Fruit fly (Drosophila melanogaster): ENCODE data around the gene CG32277.

DNA sequence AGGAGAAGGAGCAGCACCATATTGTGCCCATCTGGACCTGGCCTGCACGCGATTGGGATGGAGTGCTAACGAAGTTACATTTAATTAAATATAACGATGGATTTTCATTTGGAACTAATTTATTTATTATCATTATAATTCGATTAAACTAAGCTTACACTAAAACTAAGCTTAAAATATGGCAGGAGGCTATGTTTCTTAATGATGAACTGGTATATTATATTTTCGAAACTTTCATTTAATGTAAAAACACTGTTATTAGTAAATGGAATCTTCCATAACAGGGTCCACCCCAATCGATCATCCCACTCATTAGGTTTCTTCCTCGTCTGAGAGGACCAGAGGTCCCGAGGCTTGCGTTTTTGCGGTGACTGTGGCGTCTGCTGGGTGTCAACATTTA is 39.9 kb upstream of the CG32277 start:
- TF ChIP-seq CG6163 (GFP tag; IDR thresholded peaks at IDR 0.05) (peak; percentile 89), CG16779 (tag; optimal IDR thresholded peaks at IDR 0.05) (peak; percentile 86), pdm3 (GFP tag; optimal IDR thresholded peaks at IDR 0.05) (peak; percentile 86), topi (GFP tag; optimal IDR thresholded peaks at IDR 0.05) (peak; percentile 83), achi (GFP tag; optimal IDR thresholded peaks at IDR 0.05) (peak; percentile 87), Eip78C (GFP tag) (peak; percentile 96), Eip75B (GFP tag; optimal IDR thresholded peaks at IDR 0.05) (peak; percentile 91), acj6 (GFP tag; optimal IDR thresholded peaks at IDR 0.05) (peak; percentile 88), ss (GFP tag; optimal IDR thresholded peaks at IDR 0.05) (peak; percentile 93 to 96), Ets96B (tag; optimal IDR thresholded peaks at IDR 0.05) (peak; percentile 92)
